Fruit fly (Drosophila melanogaster) whole organism, embryonic: Measurements from ENCODE around the gene CG6724.
A peak's percentile ranks its signal among the peaks of the same experiment; 100 is the strongest.

Source experiments
- Atf6 ChIP-seq: fragments of 200-800 bp; sonication (Bioruptor generic); IDR thresholded peaks from 2 replicates; pipeline ENCODE4 v1.3.6; 2022; ENCODE audit warnings: missing biosample characterization, missing genetic modification characterization
- B-H2 ChIP-seq: fragments of 200-800 bp; sonication (Bioruptor generic); optimal IDR thresholded peaks from 2 replicates; lab custom pipeline; 2018; ENCODE audit warnings: missing biosample characterization, mild to moderate bottlenecking, missing genetic modification characterization
- CG10543 ChIP-seq: fragments of 200-800 bp; sonication (Bioruptor generic); optimal IDR thresholded peaks from 3 replicates; lab custom pipeline; 2017; ENCODE audit warnings: missing biosample characterization, mild to moderate bottlenecking, missing genetic modification characterization, moderate library complexity
- CG12299 ChIP-seq: fragments of 200-800 bp; sonication (Bioruptor generic); optimal IDR thresholded peaks from 2 replicates; lab custom pipeline; 2018; ENCODE audit warnings: missing biosample characterization, mild to moderate bottlenecking, missing genetic modification characterization
- CG12769 ChIP-seq: fragments of 200-800 bp; sonication (Bioruptor generic); optimal IDR thresholded peaks from 2 replicates; lab custom pipeline; 2019; ENCODE audit warnings: missing biosample characterization, mild to moderate bottlenecking, missing genetic modification characterization, moderate library complexity
- CG14667 ChIP-seq: fragments of 200-800 bp; sonication (Bioruptor generic); IDR thresholded peaks from 2 replicates; pipeline ENCODE4 v1.3.6; 2022; ENCODE audit warnings: missing biosample characterization, missing genetic modification characterization
- CG16815 ChIP-seq: fragments of 200-800 bp; sonication (Bioruptor generic); optimal IDR thresholded peaks from 3 replicates; lab custom pipeline; 2017; ENCODE audit warnings: missing biosample characterization, mild to moderate bottlenecking, missing genetic modification characterization
- CG17912 ChIP-seq: fragments of 200-800 bp; sonication (Bioruptor generic); optimal IDR thresholded peaks from 2 replicates; lab custom pipeline; 2018; ENCODE audit warnings: missing biosample characterization, mild to moderate bottlenecking, missing genetic modification characterization
- CG31388 ChIP-seq: fragments of 200-800 bp; sonication (Bioruptor generic); optimal IDR thresholded peaks from 2 replicates; lab custom pipeline; 2016; ENCODE audit warnings: missing biosample characterization, missing genetic modification characterization
- CG34224 ChIP-seq: fragments of 200-800 bp; sonication (Bioruptor generic); IDR thresholded peaks from 3 replicates; pipeline ENCODE4 v1.3.6; 2022; ENCODE audit warnings: missing biosample characterization, missing genetic modification characterization; ENCODE audit not compliant: partially characterized antibody
- CG4282 ChIP-seq: fragments of 200-800 bp; sonication (Bioruptor generic); optimal IDR thresholded peaks from 2 replicates; lab custom pipeline; 2016; ENCODE audit warnings: missing biosample characterization, missing genetic modification characterization
- CG6654 ChIP-seq: fragments of 200-800 bp; sonication (Bioruptor generic); optimal IDR thresholded peaks from 2 replicates; lab custom pipeline; 2017; ENCODE audit warnings: missing biosample characterization, mild to moderate bottlenecking, missing genetic modification characterization
- CG8765 ChIP-seq: fragments of 200-800 bp; sonication (Bioruptor generic); IDR thresholded peaks from 2 replicates; pipeline ENCODE4 v1.3.6; 2022; ENCODE audit warnings: missing biosample characterization, missing genetic modification characterization
- Ets97D ChIP-seq: fragments of 200-800 bp; sonication (Bioruptor generic); optimal IDR thresholded peaks from 3 replicates; lab custom pipeline; 2016; ENCODE audit warnings: missing biosample characterization, missing genetic modification characterization
- Hr39 ChIP-seq: fragments of >200 bp; optimal IDR thresholded peaks from 2 replicates; lab custom pipeline; 2017
- Med ChIP-seq: fragments of 200-800 bp; sonication (Bioruptor generic); peaks from one replicate; lab custom pipeline; 2016; ENCODE audit warnings: missing biosample characterization, missing genetic modification characterization, mild to moderate bottlenecking, inconsistent platforms, moderate library complexity
- Mes4 ChIP-seq: fragments of 200-800 bp; sonication (Bioruptor generic); optimal IDR thresholded peaks from 2 replicates; lab custom pipeline; 2016; ENCODE audit warnings: missing biosample characterization, missing genetic modification characterization
- Pdp1 ChIP-seq, 2 experiments: fragments of 200-800 bp; sonication (Bioruptor generic); optimal IDR thresholded peaks; 3 replicates each; lab custom pipeline; 2016; ENCODE audit warnings: missing biosample characterization in 2 of 2, missing genetic modification characterization in 2 of 2, mild to moderate bottlenecking in 1 of 2, moderate library complexity in 1 of 2
- Side ChIP-seq: fragments of 200-800 bp; sonication (Bioruptor generic); optimal IDR thresholded peaks from 2 replicates; lab custom pipeline; 2016; ENCODE audit warnings: missing biosample characterization, missing genetic modification characterization
- ac ChIP-seq: fragments of 200-800 bp; sonication (Bioruptor generic); optimal IDR thresholded peaks from 3 replicates; lab custom pipeline; 2017; ENCODE audit warnings: missing biosample characterization, mild to moderate bottlenecking, missing genetic modification characterization
- amos ChIP-seq: fragments of 200-800 bp; sonication (Bioruptor generic); IDR thresholded peaks from 2 replicates; pipeline ENCODE4 v1.3.6; 2022; ENCODE audit warnings: missing biosample characterization, missing genetic modification characterization; ENCODE audit not compliant: partially characterized antibody
- bab2 ChIP-seq: fragments of 200-800 bp; sonication (Bioruptor generic); optimal IDR thresholded peaks from 2 replicates; lab custom pipeline; 2016; ENCODE audit warnings: missing biosample characterization, missing genetic modification characterization
- caup ChIP-seq: fragments of 200-800 bp; sonication (Bioruptor generic); optimal IDR thresholded peaks from 3 replicates; lab custom pipeline; 2017; ENCODE audit warnings: missing biosample characterization, mild to moderate bottlenecking, missing genetic modification characterization, moderate library complexity; ENCODE audit not compliant: severe bottlenecking
- chif ChIP-seq, 2 experiments: fragments of 200-800 bp; sonication (Bioruptor generic); optimal IDR thresholded peaks; 3 replicates each; lab custom pipeline; 2016; ENCODE audit warnings: missing biosample characterization in 2 of 2, missing genetic modification characterization in 2 of 2
- chinmo ChIP-seq: fragments of 200-800 bp; sonication (Bioruptor generic); IDR thresholded peaks from 4 replicates; pipeline ENCODE4 v1.3.6; 2022; ENCODE audit warnings: missing biosample characterization, missing genetic modification characterization; ENCODE audit not compliant: partially characterized antibody
- dmrt99B ChIP-seq: fragments of 200-800 bp; sonication (Bioruptor generic); optimal IDR thresholded peaks from 2 replicates; lab custom pipeline; 2018; ENCODE audit warnings: missing biosample characterization, mild to moderate bottlenecking, missing genetic modification characterization, moderate library complexity
- fd3F ChIP-seq: fragments of 200-800 bp; sonication (Bioruptor generic); optimal IDR thresholded peaks from 2 replicates; lab custom pipeline; 2018; ENCODE audit warnings: missing biosample characterization, mild to moderate bottlenecking, missing genetic modification characterization, moderate library complexity
- grau ChIP-seq: fragments of 200-800 bp; optimal IDR thresholded peaks from 3 replicates; lab custom pipeline; 2019; ENCODE audit warnings: missing biosample characterization, mild to moderate bottlenecking, missing genetic modification characterization, moderate library complexity
- jumu ChIP-seq: fragments of 200-800 bp; sonication (Bioruptor generic); optimal IDR thresholded peaks from 3 replicates; lab custom pipeline; 2016; ENCODE audit warnings: missing biosample characterization, missing genetic modification characterization
- kah ChIP-seq: fragments of 200-800 bp; sonication (Bioruptor generic); optimal IDR thresholded peaks from 2 replicates; lab custom pipeline; 2018; ENCODE audit warnings: missing biosample characterization, mild to moderate bottlenecking, missing genetic modification characterization
- mirr ChIP-seq: fragments of 200-800 bp; sonication (Bioruptor generic); optimal IDR thresholded peaks from 3 replicates; lab custom pipeline; 2018; ENCODE audit warnings: missing biosample characterization, mild to moderate bottlenecking, missing genetic modification characterization
- nerfin-2 ChIP-seq: fragments of 200-800 bp; sonication (Bioruptor generic); IDR thresholded peaks from 2 replicates; pipeline ENCODE4 v1.3.6; 2022; ENCODE audit warnings: missing biosample characterization, missing genetic modification characterization; ENCODE audit not compliant: partially characterized antibody
- oc ChIP-seq: fragments of 200-800 bp; sonication (Bioruptor generic); optimal IDR thresholded peaks from 2 replicates; lab custom pipeline; 2018; ENCODE audit warnings: missing biosample characterization, mild to moderate bottlenecking, missing genetic modification characterization, moderate library complexity
- pan ChIP-seq, 4 experiments: fragments of >200 bp in 3 of 4; fragments of 200-800 bp in 1 of 4; sonication (Bioruptor generic) in 1 of 4; optimal IDR thresholded peaks in 3 of 4; IDR thresholded peaks in 1 of 4; 2 replicates each; pipeline versions ENCODE4 v1.3.6 to Lab custom; 2017 to 2022; ENCODE audit warnings: missing biosample characterization in 2 of 4, missing genetic modification characterization in 2 of 4, mixed read lengths in 1 of 4
- ro ChIP-seq: fragments of 200-800 bp; sonication (Bioruptor generic); IDR thresholded peaks from 2 replicates; pipeline ENCODE4 v1.3.6; 2022; ENCODE audit warnings: missing biosample characterization, missing genetic modification characterization
- sd ChIP-seq: fragments of 200-800 bp; sonication (Bioruptor generic); optimal IDR thresholded peaks from 3 replicates; lab custom pipeline; 2018; ENCODE audit warnings: missing biosample characterization, mild to moderate bottlenecking, missing genetic modification characterization, moderate library complexity
- sens ChIP-seq: fragments of 200-800 bp; sonication (Bioruptor generic); peaks from one replicate; lab custom pipeline; 2016; ENCODE audit warnings: missing biosample characterization, missing genetic modification characterization
- sima ChIP-seq: fragments of 200-800 bp; sonication (Bioruptor generic); optimal IDR thresholded peaks from 2 replicates; lab custom pipeline; 2016; ENCODE audit warnings: missing biosample characterization, missing genetic modification characterization
- slp2 ChIP-seq: fragments of 200-800 bp; sonication (Bioruptor generic); optimal IDR thresholded peaks from 2 replicates; lab custom pipeline; 2016; ENCODE audit warnings: missing biosample characterization, missing genetic modification characterization

The CG6724 gene

DNA sequence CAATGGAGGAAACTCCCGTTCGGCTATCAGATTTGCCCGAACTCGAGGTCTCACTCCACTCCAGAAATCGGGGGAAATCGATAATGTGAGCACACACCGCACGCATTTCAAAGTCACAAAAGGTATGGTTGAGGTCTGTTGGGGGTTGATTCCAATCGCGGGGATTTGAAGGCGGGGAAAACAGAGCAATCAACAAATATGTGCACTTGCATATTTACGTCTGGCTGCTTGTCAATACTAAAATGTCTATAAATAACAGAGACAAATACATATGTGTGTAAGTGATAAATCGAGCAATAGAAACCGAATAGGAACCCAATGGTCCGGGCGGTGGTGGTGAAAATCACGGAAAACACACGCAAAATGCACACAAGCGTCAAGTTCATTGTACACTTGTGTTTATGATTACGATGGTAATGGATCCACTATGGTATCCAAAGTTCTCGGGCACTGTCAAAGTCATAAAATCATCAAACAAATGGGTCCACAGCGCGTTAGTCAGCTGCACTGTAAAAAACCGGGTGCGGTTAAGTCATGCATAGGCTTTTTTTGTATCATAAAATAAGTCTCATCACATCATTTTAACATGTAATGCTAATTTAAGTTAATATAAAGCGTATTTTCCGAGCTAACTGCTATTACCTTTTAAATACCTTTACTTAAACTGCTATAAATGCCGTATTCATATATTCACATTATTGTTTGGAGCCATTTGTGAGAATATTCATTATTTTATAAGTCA lies 17.7 kb downstream of the CG6724 start (continued):
- no peak for TF ChIP-seq amos (GFP tag; lab: Robert Waterston, UW)
- peak; percentile 51 for TF ChIP-seq dmrt99B (tag; lab: Kevin White, UChicago)
- TF ChIP-seq nerfin-2 (GFP tag; lab: Robert Waterston, UW) = no peak
- TF ChIP-seq Mes4 = peak; percentile 95
- peak; percentile 37 for TF ChIP-seq CG31388 (GFP tag; lab: Kevin White, UChicago)
- peak; percentile 74 for TF ChIP-seq CG4282
- TF ChIP-seq jumu (GFP tag; lab: Kevin White, UChicago) = peak; percentile 83
- TF ChIP-seq Ets97D (GFP tag; lab: Kevin White, UChicago) = peak; percentile 54
- peak; percentile 75 for TF ChIP-seq CG10543
- no peak for TF ChIP-seq CG8765 (GFP tag; lab: Robert Waterston, UW)
- peak; percentile 74 for TF ChIP-seq CG16815 (GFP tag; lab: Kevin White, UChicago)
- peak; percentile 3 for TF ChIP-seq B-H2 (GFP tag; lab: Kevin White, UChicago)
- peak; percentile 90 for TF ChIP-seq caup (GFP tag; lab: Kevin White, UChicago)
- TF ChIP-seq bab2 (GFP tag; lab: Kevin White, UChicago) = peak; percentile 98
- peak; percentile 87 for TF ChIP-seq CG12299
- no peak for TF ChIP-seq Hr39
- TF ChIP-seq CG14667 (GFP tag; lab: Robert Waterston, UW) = peak; percentile 25; the same call in 1 of the 2 replicates
- peak; percentile 91 for TF ChIP-seq Side (GFP tag; lab: Kevin White, UChicago)
- peak; percentile 50 for TF ChIP-seq slp2
- peak; percentile 68 for TF ChIP-seq kah (GFP tag; lab: Kevin White, UChicago)
- peak; percentile 64 for TF ChIP-seq grau (tag; lab: Kevin White, UChicago)
- TF ChIP-seq CG6654 = peak; percentile 69
- TF ChIP-seq Atf6 = 0 out of 2 replicates have a peak, but pooled peaks have one; percentile 37
- TF ChIP-seq CG34224 (GFP tag; lab: Robert Waterston, UW) = no peak
- TF ChIP-seq oc (tag; lab: Kevin White, UChicago) = peak; percentile 85
- peak; percentile 76; the same call in 1 of the 2 replicates for TF ChIP-seq ro

DNA sequence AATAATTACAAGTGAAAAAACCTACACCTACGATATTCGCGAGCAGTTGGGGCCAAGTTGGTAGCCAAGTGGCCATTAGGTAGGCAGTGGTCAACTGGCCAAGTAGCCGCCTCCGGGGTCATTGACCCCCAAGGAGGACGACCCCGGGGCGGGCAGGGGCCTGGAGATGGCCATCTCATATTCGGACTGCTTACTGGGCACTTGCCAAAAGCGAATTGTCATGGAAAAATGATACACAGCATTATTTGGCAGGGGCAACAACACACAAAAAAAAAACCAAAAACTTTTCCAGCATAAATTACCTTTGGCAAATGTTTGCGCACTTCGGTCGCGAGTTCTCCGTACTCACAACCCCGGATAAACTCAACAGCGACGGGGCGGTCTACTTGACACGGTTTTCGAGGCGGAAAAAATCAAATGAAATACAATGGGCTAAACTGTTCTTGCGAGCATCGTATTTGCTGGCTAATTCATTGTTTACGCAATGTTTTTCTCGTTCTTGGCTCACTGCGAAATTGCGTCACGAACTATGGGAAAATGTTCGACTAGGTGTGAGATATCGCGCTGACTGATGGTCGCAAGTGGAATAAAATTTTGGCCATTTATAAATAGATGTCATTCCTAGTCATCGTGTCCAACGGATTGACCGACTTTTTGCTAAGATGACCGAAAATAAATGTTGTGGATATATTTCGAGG lies 18.7 kb downstream of the CG6724 start:
- TF ChIP-seq pan (optimal IDR thresholded peaks at IDR 0.05; lab: Kevin White, UChicago) (no peak), pan (GFP tag; optimal IDR thresholded peaks at IDR 0.05 in 1 of 2, IDR thresholded peaks at IDR 0.05 in 1 of 2) (peak in 1 of 2 experiments; percentile 7), sima (GFP tag; lab: Kevin White, UChicago) (no peak), CG10543 (peak; percentile 2), CG17912 (GFP tag; lab: Kevin White, UChicago) (no peak), Pdp1 (GFP tag; optimal IDR thresholded peaks at IDR 0.05; lab: Kevin White, UChicago) (peak in 1 of 2 experiments; percentile 92), chinmo (0 out of 4 replicates have a peak, but pooled peaks have one; percentile 33), sd (peak; percentile 11), ac (no peak), Med (GFP tag; lab: Kevin White, UChicago) (peak; percentile 41), CG12769 (peak; percentile 45), mirr (GFP tag; lab: Kevin White, UChicago) (peak; percentile 6), fd3F (GFP tag; lab: Kevin White, UChicago) (no peak), chif (GFP tag; optimal IDR thresholded peaks at IDR 0.05; lab: Kevin White, UChicago) (peak in 1 of 2 experiments; percentile 13), sens (GFP tag; lab: Kevin White, UChicago) (peak; percentile 45)
- TF ChIP-seq, all 482 proteins: peak for 10
